Fruit fly (Drosophila melanogaster) whole organism, adult: Measurements from ENCODE around the gene Ae2.
"Not testable (repeated sequence)": the region's sequence is repeated elsewhere in the genome, so short reads cannot be mapped to it uniquely, and the experiment has no call there.

ENCODE experiments used
- CG11617 ChIP-seq: fragments of 200-800 bp; sonication (Bioruptor generic); optimal IDR thresholded peaks from 2 replicates; lab custom pipeline; 2017; ENCODE audit warnings: mild to moderate bottlenecking, missing biosample characterization, missing genetic modification reagents, missing genetic modification characterization
- CG12768 ChIP-seq: fragments of 200-800 bp; sonication (Bioruptor generic); optimal IDR thresholded peaks from 2 replicates; lab custom pipeline; 2017; ENCODE audit warnings: missing biosample characterization, missing genetic modification characterization, mild to moderate bottlenecking, moderate library complexity, missing genetic modification reagents
- CG14711 ChIP-seq: fragments of 200-800 bp; sonication (Bioruptor generic); optimal IDR thresholded peaks from 2 replicates; lab custom pipeline; 2018; ENCODE audit warnings: missing biosample characterization, mild to moderate bottlenecking, missing genetic modification characterization, moderate library complexity
- CG1620 ChIP-seq: fragments of 200-800 bp; sonication (Bioruptor generic); optimal IDR thresholded peaks from 2 replicates; lab custom pipeline; 2016; ENCODE audit warnings: missing biosample characterization, missing genetic modification characterization
- CG33017 ChIP-seq: fragments of 200-800 bp; sonication (Bioruptor generic); optimal IDR thresholded peaks from 2 replicates; lab custom pipeline; 2018; ENCODE audit warnings: missing biosample characterization, mild to moderate bottlenecking, missing genetic modification characterization, moderate library complexity
- CG5204 ChIP-seq: fragments of 200-800 bp; sonication (Bioruptor generic); optimal IDR thresholded peaks from 2 replicates; lab custom pipeline; 2016; ENCODE audit warnings: missing biosample characterization, missing genetic modification characterization
- CG7045 ChIP-seq: fragments of 200-800 bp; sonication (Bioruptor generic); optimal IDR thresholded peaks from 2 replicates; lab custom pipeline; 2017; ENCODE audit warnings: missing biosample characterization, mild to moderate bottlenecking, missing genetic modification characterization
- CG7101 ChIP-seq: fragments of 200-800 bp; sonication (Bioruptor generic); optimal IDR thresholded peaks from 2 replicates; lab custom pipeline; 2018; ENCODE audit warnings: missing biosample characterization, mild to moderate bottlenecking, missing genetic modification characterization, moderate library complexity
- Clk ChIP-seq: fragments of 200-800 bp; sonication (Bioruptor generic); optimal IDR thresholded peaks from 2 replicates; lab custom pipeline; 2017; ENCODE audit warnings: missing biosample characterization, missing genetic modification characterization
- Crg-1 ChIP-seq: fragments of 200-800 bp; sonication (Bioruptor generic); optimal IDR thresholded peaks from 2 replicates; lab custom pipeline; 2016; ENCODE audit warnings: missing biosample characterization, missing genetic modification characterization
- Hr96 ChIP-seq: fragments of 200-800 bp; sonication (Bioruptor generic); optimal IDR thresholded peaks from 2 replicates; lab custom pipeline; 2016; ENCODE audit warnings: missing biosample characterization, missing genetic modification characterization
- bab1 ChIP-seq: fragments of 200-800 bp; sonication (Bioruptor generic); optimal IDR thresholded peaks from 3 replicates; lab custom pipeline; 2019; ENCODE audit warnings: missing biosample characterization, mild to moderate bottlenecking, missing genetic modification characterization, moderate library complexity
- cic ChIP-seq: fragments of 200-800 bp; sonication (Bioruptor generic); optimal IDR thresholded peaks from 2 replicates; lab custom pipeline; 2017; ENCODE audit warnings: missing biosample characterization, mild to moderate bottlenecking, missing genetic modification characterization, moderate library complexity
- cnc ChIP-seq, 2 experiments: fragments of >200 bp; optimal IDR thresholded peaks; 2 replicates each; lab custom pipeline; 2017
- kay ChIP-seq: fragments of 200-800 bp; sonication (Bioruptor generic); peaks from one replicate; lab custom pipeline; 2016; ENCODE audit warnings: missing biosample characterization, missing genetic modification characterization, borderline replicate concordance
- ovo ChIP-seq: fragments of 200-800 bp; sonication (Bioruptor generic); optimal IDR thresholded peaks from 2 replicates; lab custom pipeline; 2016; ENCODE audit warnings: missing biosample characterization, missing genetic modification characterization
- pad ChIP-seq: fragments of 200-800 bp; sonication (Bioruptor generic); optimal IDR thresholded peaks from 3 replicates; lab custom pipeline; 2017; ENCODE audit warnings: missing biosample characterization, missing genetic modification characterization, mild to moderate bottlenecking, moderate library complexity, missing genetic modification reagents
- tj ChIP-seq: fragments of 200-800 bp; sonication (Bioruptor generic); optimal IDR thresholded peaks from 3 replicates; lab custom pipeline; 2017; ENCODE audit warnings: missing biosample characterization, mild to moderate bottlenecking, missing genetic modification characterization, moderate library complexity
- toe ChIP-seq: fragments of 200-800 bp; sonication (Bioruptor generic); optimal IDR thresholded peaks from 2 replicates; lab custom pipeline; 2016; ENCODE audit warnings: missing biosample characterization, missing genetic modification characterization

Ae2 gene

DNA sequence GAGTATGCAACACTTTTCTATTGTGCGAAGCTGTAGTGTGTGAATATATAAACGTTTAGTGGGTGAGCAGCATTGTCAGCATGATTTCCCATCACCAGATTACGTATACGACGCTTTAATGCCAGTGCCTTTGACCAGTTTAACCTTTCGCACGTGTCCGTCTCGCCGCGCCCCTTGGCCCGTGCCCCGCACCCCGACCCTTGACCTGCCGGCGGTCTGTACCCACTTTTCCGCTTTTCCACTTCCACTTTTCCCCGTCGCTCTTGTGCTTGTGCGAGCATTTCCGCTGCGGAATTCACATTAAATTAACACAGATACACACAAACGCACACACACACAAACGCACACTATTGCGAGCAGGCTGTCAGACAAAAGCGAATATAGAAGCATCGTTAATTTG, 12.4 kb downstream of the Ae2 start:
- TF ChIP-seq toe = no peak
- no peak for TF ChIP-seq CG33017 (tag; lab: Kevin White, UChicago)
- TF ChIP-seq pad (GFP tag; lab: Kevin White, UChicago) = no peak
- no peak for TF ChIP-seq Hr96 (GFP tag; lab: Kevin White, UChicago)
- TF ChIP-seq CG11617 (GFP tag; lab: Kevin White, UChicago) = no peak
- no peak for TF ChIP-seq CG14711 (tag; lab: Kevin White, UChicago)
- no peak for TF ChIP-seq CG1620 (GFP tag; lab: Kevin White, UChicago)
- no peak for TF ChIP-seq CG5204 (GFP tag; lab: Kevin White, UChicago)
- no peak for TF ChIP-seq tj (GFP tag; lab: Kevin White, UChicago)
- no peak for TF ChIP-seq Crg-1 (GFP tag; lab: Kevin White, UChicago)
- no peak for TF ChIP-seq CG12768 (GFP tag; lab: Kevin White, UChicago)
- TF ChIP-seq kay (GFP tag; lab: Kevin White, UChicago) = no peak

DNA sequence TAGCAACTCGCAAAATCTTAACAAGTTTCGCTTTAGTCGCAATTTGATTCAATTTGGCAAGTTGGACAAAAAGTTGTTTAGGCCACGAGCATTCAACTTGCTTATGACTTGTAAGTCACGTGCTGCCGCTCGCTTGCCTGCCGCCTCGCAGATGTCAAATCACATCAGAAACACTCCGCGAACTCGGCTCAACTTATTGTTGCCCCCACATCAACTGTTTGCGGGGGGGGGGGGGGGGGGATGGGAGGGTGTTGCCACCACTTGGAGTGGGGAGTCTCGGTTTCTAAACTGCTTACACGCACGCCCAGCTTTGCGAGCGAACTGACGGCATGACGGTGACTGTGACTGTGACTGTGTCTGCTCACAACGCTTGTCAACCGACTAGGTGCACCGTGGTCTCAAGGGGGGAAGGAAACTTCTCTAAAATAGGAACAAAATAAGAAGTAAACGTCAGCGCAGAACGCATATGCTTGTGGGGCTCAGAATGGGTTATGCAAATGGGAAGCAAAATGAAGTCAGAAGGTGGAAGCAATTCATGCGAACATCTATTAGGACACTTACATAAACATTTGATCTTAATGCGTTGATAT, 13.6 kb downstream of the Ae2 start:
- no peak for TF ChIP-seq tj (GFP tag; lab: Kevin White, UChicago)
- TF ChIP-seq CG12768 (GFP tag; lab: Kevin White, UChicago) = no peak
- TF ChIP-seq Clk (GFP tag; lab: Kevin White, UChicago) = no peak

DNA sequence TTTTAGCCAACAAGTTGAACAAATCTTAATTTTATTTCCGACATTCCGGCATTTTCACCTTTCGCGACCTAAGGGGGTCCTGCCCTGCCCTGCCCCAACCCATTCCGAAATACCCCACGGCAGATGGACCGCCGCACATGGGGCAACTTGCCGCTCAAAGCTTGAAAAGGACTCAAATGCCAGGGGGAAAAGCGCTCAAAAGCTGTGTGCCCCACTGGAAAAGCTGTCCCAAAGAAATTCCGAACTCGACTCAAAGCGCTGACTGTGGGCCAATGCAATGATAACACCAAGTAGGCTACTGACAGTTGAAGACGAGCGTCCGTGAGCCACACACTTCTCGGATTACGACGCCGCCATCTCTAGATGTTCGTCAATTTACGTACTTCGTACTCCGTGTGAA, 23.4 kb downstream of the Ae2 start, which contains the start of gene CG32052:
Gene CG32052, plus strand, starts transcription at position 301 of the 400 bp plus-strand sequence.
- TF ChIP-seq Clk (GFP tag; lab: Kevin White, UChicago) = no peak
- no peak for TF ChIP-seq CG33017 (tag; lab: Kevin White, UChicago)
- no peak for TF ChIP-seq CG7101 (tag; lab: Kevin White, UChicago)
- no peak for TF ChIP-seq tj (GFP tag; lab: Kevin White, UChicago)
- TF ChIP-seq CG11617 (GFP tag; lab: Kevin White, UChicago) = no peak
- no peak for TF ChIP-seq toe
- TF ChIP-seq cnc (optimal IDR thresholded peaks at IDR 0.05; lab: Kevin White, UChicago) = no peak
- TF ChIP-seq CG14711 (tag; lab: Kevin White, UChicago) = no peak
- TF ChIP-seq Hr96 (GFP tag; lab: Kevin White, UChicago) = no peak

DNA sequence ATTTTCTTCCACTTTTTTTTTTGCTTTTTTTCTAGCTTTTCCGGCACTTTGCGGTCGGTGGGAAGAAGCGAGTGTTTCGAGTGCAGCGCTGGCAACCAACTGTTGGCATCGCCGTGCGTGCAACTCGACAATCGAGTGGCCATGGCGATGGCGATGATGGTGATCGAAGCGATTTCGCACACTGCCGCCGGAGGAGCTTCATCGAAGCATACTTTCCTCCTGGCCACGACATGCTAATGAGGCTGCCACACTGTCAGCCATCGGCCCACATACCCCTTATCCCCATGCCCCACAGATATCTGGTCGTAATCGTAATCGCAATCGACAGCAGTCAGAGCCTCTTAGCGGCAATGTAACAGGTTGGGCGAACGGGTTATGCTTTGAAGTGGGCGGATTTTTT, 34.2 kb downstream of the Ae2 start, which contains the start of gene Zasp67:
Gene Zasp67, minus strand, starts transcription at position 101 of the 400 bp plus-strand sequence.
- no peak for TF ChIP-seq CG7045 (GFP tag; lab: Kevin White, UChicago)
- TF ChIP-seq tj (GFP tag; lab: Kevin White, UChicago) = no peak
- TF ChIP-seq kay (GFP tag; lab: Kevin White, UChicago) = no peak
- TF ChIP-seq CG11617 (GFP tag; lab: Kevin White, UChicago) = no peak
- no peak for TF ChIP-seq CG5204 (GFP tag; lab: Kevin White, UChicago)

DNA sequence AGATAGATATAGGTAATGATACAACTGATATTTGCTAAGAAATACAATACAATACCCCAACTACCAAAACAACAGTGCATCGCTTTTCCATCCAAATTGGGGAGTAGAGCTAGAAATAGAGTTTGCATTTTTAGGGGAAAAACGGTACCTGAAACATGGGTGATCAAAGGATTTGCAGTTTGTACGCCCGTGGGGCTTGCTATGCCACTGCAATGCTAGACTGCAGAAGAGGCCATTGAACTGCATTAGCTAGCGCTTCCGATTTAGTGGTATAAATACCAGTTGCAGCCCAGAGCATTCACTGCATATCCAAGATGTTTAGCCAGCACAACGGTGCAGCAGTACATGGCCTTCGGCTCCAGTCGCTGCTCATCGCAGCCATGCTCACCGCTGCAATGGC, 34.8 kb downstream of the Ae2 start, which contains the start of gene Ilp1:
Gene Ilp1, plus strand, starts transcription at position 301 of the 400 bp plus-strand sequence.
- TF ChIP-seq pad, CG5204, Clk (GFP tag; lab: Kevin White, UChicago): not testable (repeated sequence)

DNA sequence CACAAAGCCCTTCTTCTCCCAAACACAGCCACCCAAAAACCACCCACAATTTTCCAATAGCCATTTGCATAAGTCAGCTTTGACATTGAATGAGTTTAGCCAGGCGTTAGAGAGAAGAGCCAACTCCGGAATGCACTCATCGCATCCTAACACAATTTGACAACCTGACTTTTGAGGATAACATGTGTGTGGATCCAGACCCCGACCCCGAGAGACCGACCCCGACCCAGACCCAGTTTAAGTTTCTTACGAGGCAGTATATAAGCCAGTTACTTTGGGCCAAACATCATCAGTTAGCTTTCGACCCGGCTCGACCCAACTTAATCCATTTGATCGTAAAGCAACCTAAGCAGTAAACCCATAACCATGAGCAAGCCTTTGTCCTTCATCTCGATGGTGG, 36.1 kb downstream of the Ae2 start, which contains the start of gene Ilp2:
Gene Ilp2, plus strand, starts transcription at position 301 of the 400 bp plus-strand sequence.
- no peak for TF ChIP-seq cic (GFP tag; lab: Kevin White, UChicago)
- TF ChIP-seq CG5204 (GFP tag; lab: Kevin White, UChicago) = no peak
- no peak for TF ChIP-seq CG7101 (tag; lab: Kevin White, UChicago)
- TF ChIP-seq cnc (optimal IDR thresholded peaks at IDR 0.05; lab: Kevin White, UChicago) = no peak
- TF ChIP-seq CG11617 (GFP tag; lab: Kevin White, UChicago) = no peak

DNA sequence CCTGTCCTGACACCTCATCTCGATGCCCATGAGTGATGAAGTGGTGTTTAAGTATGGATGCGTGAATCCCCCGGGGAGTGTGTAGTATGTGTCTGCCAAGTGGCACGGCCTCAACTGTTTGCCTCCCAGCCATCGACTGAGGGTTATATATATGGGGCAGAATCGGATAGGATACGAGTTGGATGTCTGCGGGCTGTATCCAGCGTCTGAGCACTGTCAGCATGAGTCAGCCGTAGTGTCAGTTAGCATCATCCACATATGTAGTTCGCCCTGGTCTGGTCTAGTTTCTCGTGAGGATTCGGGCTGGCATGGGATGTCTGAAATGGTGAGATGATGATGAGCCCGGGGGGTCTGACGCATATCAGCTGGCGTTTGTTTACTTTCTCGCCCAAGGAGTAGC, 38.7 kb downstream of the Ae2 start, which contains the start of gene Ilp3:
Gene Ilp3, minus strand, starts transcription at position 101 of the 400 bp plus-strand sequence.
- TF ChIP-seq CG5204 (GFP tag; lab: Kevin White, UChicago) = no peak
- no peak for TF ChIP-seq cic (GFP tag; lab: Kevin White, UChicago)
- no peak for TF ChIP-seq ovo (GFP tag; lab: Kevin White, UChicago)
- no peak for TF ChIP-seq tj (GFP tag; lab: Kevin White, UChicago)
- TF ChIP-seq Hr96 (GFP tag; lab: Kevin White, UChicago) = no peak
- TF ChIP-seq Crg-1 (GFP tag; lab: Kevin White, UChicago) = no peak
- no peak for TF ChIP-seq bab1 (GFP tag; lab: Kevin White, UChicago)

DNA sequence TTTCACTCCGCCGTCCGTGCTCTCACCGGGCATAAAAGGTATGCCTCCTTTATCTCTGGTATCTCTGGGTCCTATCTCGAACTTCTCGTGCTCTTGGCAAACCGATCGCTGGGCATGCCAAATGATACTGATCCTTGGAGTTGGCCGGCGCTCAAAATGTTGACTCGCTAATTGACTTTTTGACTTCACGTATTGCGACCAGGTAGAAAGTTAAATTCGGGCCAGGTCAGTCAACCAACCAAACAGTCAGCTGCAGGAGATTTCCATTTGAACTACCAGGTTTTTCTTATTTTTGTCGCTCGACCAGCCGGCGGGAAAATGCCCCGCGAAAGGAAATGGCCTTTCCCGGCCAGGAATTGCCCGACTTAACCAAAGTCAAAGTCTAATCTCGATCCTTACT, 40.8 kb downstream of the Ae2 start, which contains the start of gene Ilp4:
Gene Ilp4, minus strand, starts transcription at position 139 of the 400 bp plus-strand sequence.
- TF ChIP-seq CG5204 (GFP tag; lab: Kevin White, UChicago) (no peak), cic (GFP tag; lab: Kevin White, UChicago) (no peak), CG1620 (GFP tag; lab: Kevin White, UChicago) (no peak), CG33017 (tag; lab: Kevin White, UChicago) (no peak), CG14711 (tag; lab: Kevin White, UChicago) (no peak), CG7101 (tag; lab: Kevin White, UChicago) (no peak)
